Worm (Caenorhabditis elegans): Measurements from ENCODE around the gene F42A10.6.

DNA sequence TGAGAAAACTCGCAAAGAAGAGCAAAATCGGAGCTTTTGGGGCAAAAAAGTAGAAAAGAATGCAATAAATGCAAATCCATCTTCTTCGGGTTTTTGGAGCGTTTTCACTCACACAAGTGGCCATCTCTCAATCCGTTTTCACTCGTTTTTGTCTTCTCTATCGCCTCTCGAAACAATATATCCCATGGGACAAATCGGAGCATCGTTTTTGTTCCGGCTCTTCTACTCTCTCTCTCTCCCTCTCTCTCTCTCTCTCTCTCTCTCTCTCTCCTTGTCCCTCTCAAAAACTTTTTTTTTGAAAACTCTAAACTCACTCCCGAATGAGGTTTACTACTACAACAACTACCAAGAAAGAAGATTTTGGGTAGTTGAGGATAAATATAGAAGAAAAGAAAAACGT, 35.1 kb downstream of the F42A10.6 start:
- no peak for TF ChIP-seq W03F9.2 (tag; optimal IDR thresholded peaks at IDR 0.05)
- TF ChIP-seq dao-5 (tag; optimal IDR thresholded peaks at IDR 0.05), result no peak

Data from whole organism, L4/young adult.